Fruit fly (Drosophila melanogaster): ENCODE measurements around the gene nsl1.

dm6 chr3R:15744354-15744753, 49.2 kb upstream of the nsl1 start, which contains the start of gene CG4520:
- TF ChIP-seq cnc (optimal IDR thresholded peaks at IDR 0.05) (no peak), Clk (GFP tag; optimal IDR thresholded peaks at IDR 0.05) (no peak), kay (GFP tag; ENCODE audit: borderline replicate concordance) (no peak), bab1 (GFP tag; optimal IDR thresholded peaks at IDR 0.05) (no peak), Crg-1 (GFP tag; optimal IDR thresholded peaks at IDR 0.05) (no peak), CG1620 (GFP tag; optimal IDR thresholded peaks at IDR 0.05) (no peak), CG5204 (GFP tag; optimal IDR thresholded peaks at IDR 0.05) (no peak), CG7101 (tag; optimal IDR thresholded peaks at IDR 0.05) (no peak)

Data from whole organism, adult.